Fruit fly (Drosophila melanogaster) whole organism, embryonic: ENCODE data around the gene Alg9.
A peak's percentile ranks its signal among the peaks of the same experiment; 100 is the strongest.

Source experiments
- Atf3 ChIP-seq: fragments of 200-800 bp; sonication (Bioruptor generic); optimal IDR thresholded peaks from 3 replicates; lab custom pipeline; 2016; ENCODE audit warnings: missing biosample characterization, missing genetic modification characterization
- CG10321 ChIP-seq: fragments of 200-800 bp; sonication (Bioruptor generic); IDR thresholded peaks from 2 replicates; pipeline ENCODE4 v1.3.6; 2022; ENCODE audit warnings: missing biosample characterization, missing genetic modification characterization
- CG10462 ChIP-seq: fragments of 200-800 bp; sonication (Bioruptor generic); optimal IDR thresholded peaks from 2 replicates; lab custom pipeline; 2016; ENCODE audit warnings: missing biosample characterization, missing genetic modification characterization
- CG10543 ChIP-seq: fragments of 200-800 bp; sonication (Bioruptor generic); optimal IDR thresholded peaks from 3 replicates; lab custom pipeline; 2017; ENCODE audit warnings: missing biosample characterization, mild to moderate bottlenecking, missing genetic modification characterization, moderate library complexity
- CG10654 ChIP-seq: fragments of 200-800 bp; sonication (Bioruptor generic); optimal IDR thresholded peaks from 2 replicates; lab custom pipeline; 2016; ENCODE audit warnings: missing biosample characterization, missing genetic modification characterization
- CG12744 ChIP-seq: fragments of 200-800 bp; sonication (Bioruptor generic); optimal IDR thresholded peaks from 2 replicates; lab custom pipeline; 2016; ENCODE audit warnings: missing biosample characterization, missing genetic modification characterization
- CG1602 ChIP-seq: fragments of 200-800 bp; sonication (Bioruptor generic); optimal IDR thresholded peaks from 3 replicates; lab custom pipeline; 2016; ENCODE audit warnings: missing biosample characterization, missing genetic modification characterization
- CG16813 ChIP-seq: fragments of 200-800 bp; sonication (Bioruptor generic); IDR thresholded peaks from 3 replicates; pipeline ENCODE4 v1.3.6; 2022; ENCODE audit warnings: missing biosample characterization, missing genetic modification characterization; ENCODE audit not compliant: partially characterized antibody
- CG2712 ChIP-seq: fragments of 200-800 bp; optimal IDR thresholded peaks from 3 replicates; lab custom pipeline; 2019; ENCODE audit warnings: missing biosample characterization, mild to moderate bottlenecking, missing genetic modification characterization, moderate library complexity
- CG2889 ChIP-seq: fragments of 200-800 bp; sonication (Bioruptor generic); IDR thresholded peaks from 3 replicates; pipeline ENCODE4 v1.3.6; 2022; ENCODE audit warnings: missing biosample characterization, missing genetic modification characterization
- CG3065 ChIP-seq: fragments of 200-800 bp; sonication (Bioruptor generic); optimal IDR thresholded peaks from 2 replicates; lab custom pipeline; 2016; ENCODE audit warnings: missing biosample characterization, missing genetic modification characterization
- CG32532 ChIP-seq: fragments of 200-800 bp; sonication (Bioruptor generic); IDR thresholded peaks from 2 replicates; pipeline ENCODE4 v1.3.6; 2022; ENCODE audit warnings: missing biosample characterization, missing genetic modification characterization
- CG4328 ChIP-seq: fragments of 200-800 bp; sonication (Bioruptor generic); optimal IDR thresholded peaks from 3 replicates; lab custom pipeline; 2017; ENCODE audit warnings: missing biosample characterization, missing genetic modification reagents, missing genetic modification characterization
- CG4707 ChIP-seq: fragments of 200-800 bp; sonication (Bioruptor generic); optimal IDR thresholded peaks from 2 replicates; lab custom pipeline; 2018; ENCODE audit warnings: missing biosample characterization, mild to moderate bottlenecking, missing genetic modification characterization, moderate library complexity
- CG6683 ChIP-seq: fragments of 200-800 bp; sonication (Bioruptor generic); optimal IDR thresholded peaks from 2 replicates; lab custom pipeline; 2017; ENCODE audit warnings: missing biosample characterization, mild to moderate bottlenecking, missing genetic modification characterization, missing genetic modification reagents
- CG7745 ChIP-seq: fragments of 200-800 bp; sonication (Bioruptor generic); optimal IDR thresholded peaks from 2 replicates; lab custom pipeline; 2018; ENCODE audit warnings: missing biosample characterization, mild to moderate bottlenecking, missing genetic modification characterization, moderate library complexity
- CG7987 ChIP-seq: fragments of 200-800 bp; sonication (Bioruptor generic); optimal IDR thresholded peaks from 2 replicates; lab custom pipeline; 2018; ENCODE audit warnings: missing biosample characterization, mild to moderate bottlenecking, missing genetic modification characterization, moderate library complexity
- CG8924 ChIP-seq: fragments of 200-800 bp; optimal IDR thresholded peaks from 3 replicates; lab custom pipeline; 2019; ENCODE audit warnings: missing biosample characterization, mild to moderate bottlenecking, missing genetic modification characterization, moderate library complexity
- CG9817 ChIP-seq: fragments of 200-800 bp; sonication (Bioruptor generic); optimal IDR thresholded peaks from 2 replicates; lab custom pipeline; 2018; ENCODE audit warnings: missing biosample characterization, mild to moderate bottlenecking, missing genetic modification characterization, moderate library complexity
- Deaf1 ChIP-seq: fragments of 200-800 bp; optimal IDR thresholded peaks from 3 replicates; lab custom pipeline; 2019; ENCODE audit warnings: missing biosample characterization, mild to moderate bottlenecking, missing genetic modification characterization, moderate library complexity
- Dek ChIP-seq: fragments of 200-800 bp; sonication (Bioruptor generic); optimal IDR thresholded peaks from 3 replicates; lab custom pipeline; 2019; ENCODE audit warnings: missing biosample characterization, mild to moderate bottlenecking, missing genetic modification characterization, moderate library complexity
- Dfd ChIP-seq, 2 experiments: fragments of >200 bp; optimal IDR thresholded peaks; 2 replicates each; lab custom pipeline; 2017; ENCODE audit warnings: missing biosample characterization in 2 of 2, missing genetic modification characterization in 2 of 2
- Doc3 ChIP-seq: fragments of 200-800 bp; sonication (Bioruptor generic); IDR thresholded peaks from 3 replicates; pipeline ENCODE4 v1.3.6; 2022; ENCODE audit warnings: missing biosample characterization, missing genetic modification characterization; ENCODE audit not compliant: partially characterized antibody
- E2f2 ChIP-seq: fragments of 200-800 bp; sonication (Bioruptor generic); IDR thresholded peaks from 2 replicates; pipeline ENCODE4 v1.3.6; 2022; ENCODE audit warnings: missing biosample characterization, missing genetic modification characterization
- Elba2 ChIP-seq: fragments of 200-800 bp; sonication (Bioruptor generic); optimal IDR thresholded peaks from 3 replicates; lab custom pipeline; 2016; ENCODE audit warnings: missing biosample characterization, missing genetic modification characterization
- Ets97D ChIP-seq: fragments of 200-800 bp; sonication (Bioruptor generic); optimal IDR thresholded peaks from 3 replicates; lab custom pipeline; 2016; ENCODE audit warnings: missing biosample characterization, missing genetic modification characterization
- Gug ChIP-seq: fragments of 200-800 bp; sonication (Bioruptor generic); IDR thresholded peaks from 4 replicates; pipeline ENCODE4 v1.3.6; 2022; ENCODE audit warnings: missing biosample characterization, missing genetic modification characterization
- Hey ChIP-seq: fragments of 200-800 bp; sonication (Bioruptor generic); optimal IDR thresholded peaks from 3 replicates; lab custom pipeline; 2018; ENCODE audit warnings: missing biosample characterization, mild to moderate bottlenecking, missing genetic modification characterization
- NFAT ChIP-seq: fragments of 200-800 bp; sonication (Bioruptor generic); IDR thresholded peaks from 2 replicates; pipeline ENCODE4 v1.3.6; 2022; ENCODE audit warnings: missing biosample characterization, missing genetic modification characterization
- Neu2 ChIP-seq: fragments of 200-800 bp; sonication (Bioruptor generic); optimal IDR thresholded peaks from 3 replicates; lab custom pipeline; 2016; ENCODE audit warnings: missing biosample characterization, missing genetic modification characterization, borderline replicate concordance
- Poxn ChIP-seq: fragments of 200-800 bp; sonication (Bioruptor generic); IDR thresholded peaks from 2 replicates; pipeline ENCODE4 v1.3.6; 2022; ENCODE audit warnings: missing biosample characterization, missing genetic modification characterization
- al ChIP-seq: fragments of 200-800 bp; sonication (Bioruptor generic); IDR thresholded peaks from 2 replicates; pipeline ENCODE4 v1.3.6; 2022; ENCODE audit warnings: missing biosample characterization, missing genetic modification characterization
- amos ChIP-seq: fragments of 200-800 bp; sonication (Bioruptor generic); IDR thresholded peaks from 2 replicates; pipeline ENCODE4 v1.3.6; 2022; ENCODE audit warnings: missing biosample characterization, missing genetic modification characterization; ENCODE audit not compliant: partially characterized antibody
- btn ChIP-seq: fragments of 200-800 bp; sonication (Bioruptor generic); optimal IDR thresholded peaks from 2 replicates; lab custom pipeline; 2016; ENCODE audit warnings: missing biosample characterization, missing genetic modification characterization
- chm ChIP-seq: fragments of 200-800 bp; sonication (Bioruptor generic); IDR thresholded peaks from 2 replicates; pipeline ENCODE4 v1.3.6; 2022; ENCODE audit warnings: missing biosample characterization, missing genetic modification characterization
- dpn ChIP-seq, 2 experiments: fragments of 200-800 bp; sonication (Bioruptor generic); optimal IDR thresholded peaks; 3 replicates each; lab custom pipeline; 2016; ENCODE audit warnings: missing biosample characterization in 2 of 2, missing genetic modification characterization in 2 of 2
- fd96Cb ChIP-seq: fragments of 200-800 bp; sonication (Bioruptor generic); optimal IDR thresholded peaks from 2 replicates; lab custom pipeline; 2018; ENCODE audit warnings: missing biosample characterization, mild to moderate bottlenecking, missing genetic modification characterization, moderate library complexity
- fu2 ChIP-seq: fragments of 200-800 bp; sonication (Bioruptor generic); optimal IDR thresholded peaks from 2 replicates; lab custom pipeline; 2016; ENCODE audit warnings: missing biosample characterization, missing genetic modification characterization
- grau ChIP-seq: fragments of 200-800 bp; optimal IDR thresholded peaks from 3 replicates; lab custom pipeline; 2019; ENCODE audit warnings: missing biosample characterization, mild to moderate bottlenecking, missing genetic modification characterization, moderate library complexity
- ind ChIP-seq: fragments of 200-800 bp; sonication (Bioruptor generic); optimal IDR thresholded peaks from 3 replicates; lab custom pipeline; 2016; ENCODE audit warnings: missing biosample characterization, missing genetic modification characterization
- pan ChIP-seq, 4 experiments: fragments of >200 bp in 3 of 4; fragments of 200-800 bp in 1 of 4; sonication (Bioruptor generic) in 1 of 4; optimal IDR thresholded peaks in 3 of 4; IDR thresholded peaks in 1 of 4; 2 replicates each; pipeline versions ENCODE4 v1.3.6 to Lab custom; 2017 to 2022; ENCODE audit warnings: missing biosample characterization in 2 of 4, missing genetic modification characterization in 2 of 4, mixed read lengths in 1 of 4
- pb ChIP-seq: fragments of 200-800 bp; sonication (Bioruptor generic); optimal IDR thresholded peaks from 3 replicates; lab custom pipeline; 2016; ENCODE audit warnings: missing biosample characterization, missing genetic modification characterization
- phol ChIP-seq: fragments of 200-800 bp; sonication (Bioruptor generic); optimal IDR thresholded peaks from 3 replicates; lab custom pipeline; 2018; ENCODE audit warnings: missing biosample characterization, mild to moderate bottlenecking, missing genetic modification characterization, moderate library complexity
- run ChIP-seq: fragments of 200-800 bp; sonication (Bioruptor generic); optimal IDR thresholded peaks from 3 replicates; lab custom pipeline; 2018; ENCODE audit warnings: missing biosample characterization, mild to moderate bottlenecking, missing genetic modification characterization
- sqz ChIP-seq: fragments of 200-800 bp; sonication (Bioruptor generic); optimal IDR thresholded peaks from 3 replicates; lab custom pipeline; 2018; ENCODE audit warnings: missing biosample characterization, mild to moderate bottlenecking, missing genetic modification characterization
- stc ChIP-seq: fragments of 200-800 bp; sonication (Bioruptor generic); IDR thresholded peaks from 2 replicates; pipeline ENCODE4 v1.3.6; 2022; ENCODE audit warnings: missing biosample characterization, missing genetic modification characterization
- ttk ChIP-seq: fragments of 200-800 bp; sonication (Bioruptor generic); IDR thresholded peaks from 2 replicates; pipeline ENCODE4 v2.1.2; 2022; ENCODE audit warnings: missing biosample characterization, missing genetic modification characterization
- usp ChIP-seq: fragments of >200 bp; optimal IDR thresholded peaks from 2 replicates; lab custom pipeline; 2017; ENCODE audit warnings: missing biosample characterization, missing genetic modification characterization
- vfl ChIP-seq: fragments of 200-800 bp; sonication (Bioruptor generic); optimal IDR thresholded peaks from 2 replicates; lab custom pipeline; 2016; ENCODE audit warnings: missing biosample characterization, missing genetic modification characterization
- zf30C ChIP-seq: fragments of 200-800 bp; sonication (Bioruptor generic); optimal IDR thresholded peaks from 3 replicates; lab custom pipeline; 2018; ENCODE audit warnings: missing biosample characterization, mild to moderate bottlenecking, missing genetic modification characterization

The Alg9 gene

DNA sequence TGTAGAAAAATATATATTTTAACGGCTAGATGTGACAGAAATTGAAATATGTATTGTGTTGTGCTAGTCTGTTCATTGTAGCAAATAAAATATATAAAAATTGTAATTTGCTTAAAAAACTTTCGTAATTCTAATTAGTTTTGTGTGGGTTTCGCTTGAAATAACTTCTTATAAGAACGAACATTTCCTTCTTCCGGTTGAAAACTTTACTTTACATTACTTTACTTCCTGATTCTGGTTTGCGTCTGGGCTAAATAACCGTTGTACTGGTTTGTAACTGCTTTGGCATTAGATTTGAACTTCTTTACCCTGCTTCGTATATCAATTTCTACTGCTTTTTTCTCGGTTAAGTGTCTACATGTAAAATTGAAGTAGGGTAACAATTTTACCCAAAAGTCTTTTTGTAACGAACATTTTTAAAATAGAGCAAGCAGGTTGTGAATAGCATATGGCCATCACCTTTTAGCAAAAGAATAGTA, 27.6 kb upstream of the Alg9 start, which contains the start of gene lobo (continued):
- no peak for TF ChIP-seq CG7745 (tag; lab: Kevin White, UChicago)
- peak; percentile 67 for TF ChIP-seq CG6683
- no peak for TF ChIP-seq btn (GFP tag; lab: Kevin White, UChicago)
- TF ChIP-seq fu2: peak; percentile 59
- TF ChIP-seq CG7987 (GFP tag; lab: Kevin White, UChicago): peak; percentile 69
- TF ChIP-seq Ets97D (GFP tag; lab: Kevin White, UChicago): peak; percentile 98
- peak; percentile 50; the same call in 1 of the 2 replicates for TF ChIP-seq CG32532 (GFP tag; lab: Robert Waterston, UW)
- TF ChIP-seq CG16813 (GFP tag; lab: Robert Waterston, UW): no peak
- TF ChIP-seq CG10543 (GFP tag; lab: Kevin White, UChicago): peak; percentile 18
- no peak for TF ChIP-seq zf30C (GFP tag; lab: Kevin White, UChicago)
- no peak for TF ChIP-seq CG2889 (GFP tag; lab: Robert Waterston, UW)
- peak; percentile 86 for TF ChIP-seq chm (GFP tag; lab: Robert Waterston, UW)
- peak; percentile 77 for TF ChIP-seq NFAT (GFP tag; lab: Robert Waterston, UW)
- TF ChIP-seq Doc3 (GFP tag; lab: Robert Waterston, UW): no peak
- peak; percentile 34 for TF ChIP-seq sqz (GFP tag; lab: Kevin White, UChicago)
- no peak for TF ChIP-seq Elba2
- peak; percentile 58 for TF ChIP-seq CG10654 (GFP tag; lab: Kevin White, UChicago)
- TF ChIP-seq stc (GFP tag; lab: Robert Waterston, UW): peak; percentile 69
- TF ChIP-seq pan (optimal IDR thresholded peaks at IDR 0.05; lab: Kevin White, UChicago): no peak
- TF ChIP-seq pan (GFP tag; optimal IDR thresholded peaks at IDR 0.05 in 1 of 2, IDR thresholded peaks at IDR 0.05 in 1 of 2): no peak
- TF ChIP-seq Dek (tag; lab: Kevin White, UChicago): peak; percentile 47
- no peak for TF ChIP-seq Hey
- peak; percentile 24 for TF ChIP-seq fd96Cb
- peak; percentile 48; the same call in 1 of the 2 replicates for TF ChIP-seq al (GFP tag; lab: Robert Waterston, UW)
- TF ChIP-seq pb (GFP tag; lab: Kevin White, UChicago): peak; percentile 57
- TF ChIP-seq grau (tag; lab: Kevin White, UChicago): peak; percentile 66
- peak; percentile 14 for TF ChIP-seq CG8924 (tag; lab: Kevin White, UChicago)
- TF ChIP-seq Dfd (GFP tag; optimal IDR thresholded peaks at IDR 0.05; lab: Kevin White, UChicago): peak in 1 of 2 experiments; percentile 50
- peak; percentile 54 for TF ChIP-seq amos (GFP tag; lab: Robert Waterston, UW)
- 0 out of 4 replicates have a peak, but pooled peaks have one; percentile 14 for TF ChIP-seq Gug (GFP tag; lab: Robert Waterston, UW)
- TF ChIP-seq usp (GFP tag; lab: Kevin White, UChicago): no peak
- TF ChIP-seq CG1602 (GFP tag; lab: Kevin White, UChicago): no peak
- peak; percentile 8 for TF ChIP-seq CG4707 (GFP tag; lab: Kevin White, UChicago)
- 0 out of 2 replicates have a peak, but pooled peaks have one; percentile 18 for TF ChIP-seq Poxn (GFP tag; lab: Robert Waterston, UW)
- TF ChIP-seq vfl (GFP tag; lab: Kevin White, UChicago): no peak
- peak; percentile 65 for TF ChIP-seq E2f2
- peak; percentile 30 for TF ChIP-seq Atf3 (GFP tag; lab: Kevin White, UChicago)
- TF ChIP-seq CG2712 (tag; lab: Kevin White, UChicago): peak; percentile 63
- peak; percentile 49 to 73 for TF ChIP-seq dpn (GFP tag; optimal IDR thresholded peaks at IDR 0.05; lab: Kevin White, UChicago)
- peak; percentile 6 for TF ChIP-seq CG10462
- TF ChIP-seq CG12744 (GFP tag; lab: Kevin White, UChicago): peak; percentile 77
- peak; percentile 13 for TF ChIP-seq ind (GFP tag; lab: Kevin White, UChicago)
- peak; percentile 75 for TF ChIP-seq phol (tag; lab: Kevin White, UChicago)
- TF ChIP-seq ttk (GFP tag; lab: Robert Waterston, UW): peak; percentile 52
- peak; percentile 75 for TF ChIP-seq CG9817 (tag; lab: Kevin White, UChicago)
- TF ChIP-seq CG4328: peak; percentile 41
- no peak for TF ChIP-seq run (tag; lab: Kevin White, UChicago)
- peak; percentile 12 for TF ChIP-seq Deaf1
- peak; percentile 22 for TF ChIP-seq CG3065 (GFP tag; lab: Kevin White, UChicago)
- TF ChIP-seq CG10321 (GFP tag; lab: Robert Waterston, UW): peak; percentile 44; the same call in 1 of the 2 replicates
- no peak for TF ChIP-seq Neu2 (GFP tag; lab: Kevin White, UChicago)
